Worm (Caenorhabditis elegans) whole organism, L4/young adult: ENCODE data around the gene hizr-1.

Experiments used
- W03F9.2 ChIP-seq: fragments of 150-350 bp; optimal IDR thresholded peaks from 2 replicates; lab custom pipeline; 2014; ENCODE audit warnings: missing biosample characterization, missing genetic modification characterization
- him-1 ChIP-seq: sonication (generic microtip); optimal IDR thresholded peaks from 2 replicates; lab custom pipeline; 2016; ENCODE audit warnings: missing genotype, missing genetic modification reagents, missing genetic modification characterization, missing compliant biosample characterization

ce11 chrX:11355856-11356255 is 37.8 kb downstream of the hizr-1 start:
- TF ChIP-seq him-1 (tag; lab: Kevin White, UChicago) = no peak
- no peak for TF ChIP-seq W03F9.2
